Worm (Caenorhabditis elegans): ENCODE data around the gene F49E8.7.

Gene F49E8.7

ce11 chrIV:7552958-7553553, 3.1 kb downstream of the F49E8.7 start, which contains the start of gene dif-1 (continued):
- TF ChIP-seq B0019.2 (GFP tag; conservative IDR thresholded peaks at IDR 0.05) (no peak), ztf-28 (GFP tag; IDR thresholded peaks at IDR 0.05) (no peak), ceh-40 (GFP tag; IDR thresholded peaks at IDR 0.05) (no peak), K12H6.12 (tag; optimal IDR thresholded peaks at IDR 0.05) (no peak), B0261.1 (tag; optimal IDR thresholded peaks at IDR 0.05) (no peak), C06A6.2 (GFP tag; conservative IDR thresholded peaks at IDR 0.05) (no peak), F22D6.2 (tag; optimal IDR thresholded peaks at IDR 0.05) (no peak), hmg-1.2 (GFP tag; IDR thresholded peaks at IDR 0.05) (peak; percentile 91), F57A8.1 (GFP tag; optimal IDR thresholded peaks at IDR 0.05) (no peak), F55B11.4 (tag; optimal IDR thresholded peaks at IDR 0.05; ENCODE audit: borderline replicate concordance, insufficient read depth) (no peak), snpc-1.1 (tag; optimal IDR thresholded peaks at IDR 0.05; ENCODE audit: insufficient read depth) (no peak), hsf-1 (GFP tag; IDR thresholded peaks at IDR 0.05) (no peak), cebp-1 (GFP tag; IDR thresholded peaks at IDR 0.05) (no peak), cebp-1 (tag; optimal IDR thresholded peaks at IDR 0.05) (peak; percentile 53), sdz-38 (tag; optimal IDR thresholded peaks at IDR 0.05) (no peak), somi-1 (GFP tag; optimal IDR thresholded peaks at IDR 0.05) (peak; percentile 14), egrh-3 (GFP tag; IDR thresholded peaks at IDR 0.05) (no peak), Y53G8AR.9 (GFP tag; conservative IDR thresholded peaks at IDR 0.05) (0 out of 2 replicates have a peak, but pooled peaks have one; percentile 51), madf-6 (GFP tag; IDR thresholded peaks at IDR 0.05) (0 out of 2 replicates have a peak, but pooled peaks have one; percentile 7), snpc-3.4 (tag; optimal IDR thresholded peaks at IDR 0.05) (no peak), rpc-1 (optimal IDR thresholded peaks at IDR 0.05) (no peak), rpc-1 (tag; optimal IDR thresholded peaks at IDR 0.05) (no peak), ceh-27 (GFP tag; optimal IDR thresholded peaks at IDR 0.05) (no peak), mcd-1 (GFP tag; IDR thresholded peaks at IDR 0.05) (no peak), lir-1 (GFP tag; conservative IDR thresholded peaks at IDR 0.05) (no peak), ceh-91 (GFP tag; IDR thresholded peaks at IDR 0.05) (no peak), sptf-2 (GFP tag; optimal IDR thresholded peaks at IDR 0.05) (no peak), let-607 (tag; optimal IDR thresholded peaks at IDR 0.05) (peak in 1 of 2 experiments; percentile 47), lin-40 (tag; optimal IDR thresholded peaks at IDR 0.05) (peak; percentile 34), unc-130 (GFP tag; optimal IDR thresholded peaks at IDR 0.05) (no peak), D2030.7 (GFP tag; IDR thresholded peaks at IDR 0.05) (no peak), tbx-9 (tag; optimal IDR thresholded peaks at IDR 0.05; ENCODE audit: borderline replicate concordance) (no peak), F37B4.10 (GFP tag; IDR thresholded peaks at IDR 0.05) (no peak), madf-3 (GFP tag; IDR thresholded peaks at IDR 0.05) (no peak), ceh-100 (GFP tag; IDR thresholded peaks at IDR 0.05) (no peak), ztf-3 (GFP tag; optimal IDR thresholded peaks at IDR 0.05) (no peak), Y79H2A.3 (GFP tag; conservative IDR thresholded peaks at IDR 0.05) (no peak), mes-4 (tag; optimal IDR thresholded peaks at IDR 0.05) (no peak), mel-28 (tag; optimal IDR thresholded peaks at IDR 0.05; ENCODE audit: borderline replicate concordance) (no peak), ztf-26 (tag; optimal IDR thresholded peaks at IDR 0.05) (no peak), ccch-3 (GFP tag; optimal IDR thresholded peaks at IDR 0.05) (no peak), akir-1 (GFP tag; optimal IDR thresholded peaks at IDR 0.05) (no peak), attf-6 (GFP tag; IDR thresholded peaks at IDR 0.05) (no peak), him-1 (tag; optimal IDR thresholded peaks at IDR 0.05) (no peak), zfh-2 (GFP tag; conservative IDR thresholded peaks at IDR 0.05) (no peak), B0336.3 (GFP tag; IDR thresholded peaks at IDR 0.05) (no peak), repo-1 (tag; optimal IDR thresholded peaks at IDR 0.05) (no peak), mxl-1 (tag; optimal IDR thresholded peaks at IDR 0.05) (no peak), ztf-25 (GFP tag; IDR thresholded peaks at IDR 0.05) (no peak)

Measured in whole organism, young adult.